Worm (Caenorhabditis elegans): ENCODE measurements around the gene frpr-13.

DNA sequence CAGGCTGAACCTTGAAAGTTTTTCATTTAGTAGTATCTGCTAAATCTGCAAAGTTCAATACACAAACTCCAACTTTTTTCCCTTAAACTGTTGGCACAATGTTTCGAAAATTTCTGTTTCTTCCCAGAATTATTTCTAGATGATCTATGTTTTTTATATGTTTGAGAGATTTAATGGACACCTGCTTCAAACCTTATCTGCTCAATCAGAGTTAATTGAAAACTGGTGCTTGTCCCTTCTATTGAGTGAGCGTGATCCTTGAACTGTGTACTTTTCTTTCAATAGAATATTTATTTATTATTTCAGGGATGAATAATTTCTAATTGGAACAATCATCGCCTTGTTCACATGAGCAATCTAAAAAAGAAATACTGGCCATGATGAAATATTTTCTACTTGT, at the start of gene frpr-13:
- no peak for TF ChIP-seq mdl-1 (tag; optimal IDR thresholded peaks at IDR 0.05)
- no peak for TF ChIP-seq crh-2 (tag; optimal IDR thresholded peaks at IDR 0.05)
